Fruit fly (Drosophila melanogaster) whole organism, larva: ENCODE results near the gene CG12106.
A peak's percentile ranks its signal among the peaks of the same experiment; 100 is the strongest.

Source experiments
- noc ChIP-seq: fragments of 200-800 bp; sonication (Bioruptor generic); optimal IDR thresholded peaks from 3 replicates; lab custom pipeline; 2019; ENCODE audit warnings: missing biosample characterization, mild to moderate bottlenecking, missing genetic modification characterization, moderate library complexity

The CG12106 gene

DNA sequence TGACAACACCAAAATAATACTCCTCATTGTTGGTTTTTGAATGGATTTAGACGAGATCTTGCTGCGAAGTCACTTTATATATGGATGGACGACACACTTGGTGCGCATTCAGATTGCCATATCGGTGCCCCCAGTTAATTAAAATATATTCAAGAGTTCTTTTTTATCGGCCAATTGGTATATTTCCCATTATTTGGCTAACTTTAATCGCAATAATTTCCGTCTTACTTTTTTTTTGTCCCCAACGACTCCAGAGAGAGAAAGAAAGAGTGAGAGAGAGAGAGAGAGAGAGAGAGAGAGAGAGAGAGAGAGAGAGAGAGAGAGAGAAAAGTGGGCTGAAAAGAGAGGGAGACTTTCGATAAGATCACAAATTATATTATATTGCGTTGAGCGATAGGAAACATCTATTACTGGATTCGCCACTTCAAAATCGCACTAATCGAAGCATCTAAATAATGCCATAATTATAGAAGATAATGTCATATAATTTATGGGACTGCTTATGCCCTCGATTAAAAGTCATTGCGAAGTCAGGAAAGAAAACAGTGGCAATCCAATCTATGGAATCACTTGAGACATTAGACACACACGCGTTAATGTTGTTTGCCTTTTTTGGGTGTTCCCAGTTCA lies 3.0 kb upstream of the CG12106 start, which contains the start of gene CG12115:
TSS of gene CG12115 (minus strand) at position 51 of the 630 bp plus-strand sequence.
- TF ChIP-seq noc (tag; lab: Kevin White, UChicago): no peak

DNA sequence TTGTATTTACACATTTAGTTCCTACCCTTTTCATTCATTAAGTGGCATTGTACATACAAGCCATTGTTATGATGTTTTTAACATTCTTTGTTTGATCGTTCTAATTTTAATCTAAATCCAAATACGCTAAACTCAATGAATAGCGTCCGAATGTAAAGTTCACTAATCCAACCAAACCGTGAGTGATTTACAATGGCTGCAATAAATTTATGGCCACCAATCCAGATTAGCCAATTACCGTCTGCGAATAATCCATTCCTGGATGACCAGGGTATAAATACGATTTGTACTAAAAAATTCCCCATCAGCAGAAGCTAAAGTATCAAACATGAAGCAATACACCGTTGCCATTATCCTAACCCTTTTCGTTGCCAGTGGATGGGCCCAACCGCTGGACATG lies 2.3 kb upstream of the CG12106 start, which contains the start of gene CG12057:
TSS of gene CG12057 (plus strand) at position 301 of the 400 bp plus-strand sequence.
- TF ChIP-seq noc (tag; lab: Kevin White, UChicago): no peak

DNA sequence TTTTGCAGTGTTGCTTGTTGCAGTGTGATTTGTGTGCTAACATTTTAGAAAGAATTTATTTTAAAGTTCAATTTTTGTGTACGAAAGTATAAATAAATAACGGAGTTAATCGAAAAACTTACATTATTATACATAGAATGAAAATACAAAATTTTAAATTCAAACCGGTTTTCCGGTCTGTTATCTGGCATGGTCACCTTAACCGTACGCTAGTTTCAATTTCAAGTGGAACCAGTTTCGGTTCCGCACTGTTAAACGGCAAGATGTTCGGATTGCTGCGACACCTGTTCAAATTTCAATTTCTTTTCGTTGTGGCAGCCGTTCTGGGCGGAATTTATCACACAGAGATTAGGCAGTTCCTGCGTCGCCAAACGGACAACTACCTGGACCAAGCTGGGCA lies 1.3 kb upstream of the CG12106 start, which contains the start of gene CG12056:
TSS of gene CG12056 (plus strand) at position 241 of the 400 bp plus-strand sequence.
- TF ChIP-seq noc (tag; lab: Kevin White, UChicago): no peak

DNA sequence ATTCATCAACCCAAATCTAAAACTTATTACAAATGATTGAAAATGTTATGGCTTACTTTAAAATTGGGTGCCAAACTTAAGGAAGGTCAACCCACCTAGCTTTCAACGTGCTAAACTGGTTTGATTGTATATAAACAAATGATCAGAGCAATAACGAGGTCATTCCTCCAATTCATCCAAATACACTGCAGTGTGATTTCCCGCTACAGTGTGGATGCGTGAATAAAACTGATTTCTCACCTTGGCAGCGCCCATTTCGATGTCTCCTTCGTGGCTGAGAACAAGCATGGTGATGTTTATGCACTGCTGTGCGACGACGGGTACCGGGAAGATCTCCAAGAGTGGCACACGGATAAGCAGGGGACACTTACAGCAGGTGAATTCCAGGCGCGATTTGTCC lies 1.6 kb downstream of the CG12106 start:
- TF ChIP-seq noc (tag; lab: Kevin White, UChicago): no peak

DNA sequence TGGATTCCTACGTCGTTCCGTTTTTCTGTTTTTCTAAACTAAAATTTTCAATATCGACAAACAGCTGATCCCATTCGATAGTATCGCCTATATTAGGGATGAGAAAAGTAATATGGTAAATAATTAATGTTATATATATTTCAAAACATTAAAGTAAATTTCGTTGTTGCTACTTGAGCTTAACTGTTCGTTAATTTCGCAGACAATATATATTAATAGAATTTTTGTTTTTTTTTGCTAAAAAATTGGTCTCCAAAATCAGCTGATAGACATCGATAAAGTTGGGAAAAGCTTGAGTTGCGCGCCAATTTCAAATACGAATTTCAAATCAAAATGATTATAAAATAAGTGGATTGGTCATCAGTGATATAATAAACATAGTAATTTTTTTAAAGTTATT lies 2.7 kb downstream of the CG12106 start, which contains the start of gene CG12118:
TSS of gene CG12118 (minus strand) at position 53 of the 400 bp plus-strand sequence.
- peak; percentile 68 for TF ChIP-seq noc (tag; lab: Kevin White, UChicago)

DNA sequence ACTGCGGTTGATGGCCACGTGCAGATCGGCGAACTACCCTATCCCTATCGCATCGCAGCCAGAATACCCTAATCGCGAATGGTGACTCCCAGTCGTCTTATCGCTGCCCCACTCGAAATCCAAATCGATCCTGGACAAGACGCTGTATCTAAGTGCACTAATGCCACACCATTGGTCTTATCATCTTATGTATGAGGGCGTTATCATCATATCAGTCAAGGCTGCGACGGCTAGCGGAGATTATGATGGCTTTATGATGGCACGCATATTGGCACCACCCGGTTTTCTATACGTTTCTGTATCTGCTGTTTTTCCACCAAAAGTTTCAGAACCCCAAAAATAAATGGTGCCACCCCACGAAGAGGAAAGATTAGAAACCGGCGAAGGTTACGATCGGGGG lies 6.5 kb downstream of the CG12106 start:
- TF ChIP-seq noc (tag; lab: Kevin White, UChicago): no peak

DNA sequence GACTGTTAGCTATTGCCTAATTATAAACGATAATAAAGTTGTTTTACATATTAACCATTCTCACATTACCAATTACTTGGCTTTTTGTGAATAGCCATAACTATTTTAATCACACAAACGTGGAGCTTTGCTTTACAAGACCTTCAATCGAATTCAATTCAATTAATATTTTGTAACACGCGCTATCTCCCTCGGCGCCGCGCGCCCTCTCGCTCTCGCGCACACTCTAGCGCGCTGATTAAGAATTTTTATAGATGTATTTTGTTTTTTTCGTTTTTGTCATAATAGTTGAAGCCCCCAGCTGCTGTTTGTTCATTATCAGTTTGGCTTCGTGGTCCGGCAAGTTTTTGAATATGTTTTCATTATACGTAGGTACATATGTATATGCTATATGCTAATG lies 7.4 kb downstream of the CG12106 start:
- no peak for TF ChIP-seq noc (tag; lab: Kevin White, UChicago)

DNA sequence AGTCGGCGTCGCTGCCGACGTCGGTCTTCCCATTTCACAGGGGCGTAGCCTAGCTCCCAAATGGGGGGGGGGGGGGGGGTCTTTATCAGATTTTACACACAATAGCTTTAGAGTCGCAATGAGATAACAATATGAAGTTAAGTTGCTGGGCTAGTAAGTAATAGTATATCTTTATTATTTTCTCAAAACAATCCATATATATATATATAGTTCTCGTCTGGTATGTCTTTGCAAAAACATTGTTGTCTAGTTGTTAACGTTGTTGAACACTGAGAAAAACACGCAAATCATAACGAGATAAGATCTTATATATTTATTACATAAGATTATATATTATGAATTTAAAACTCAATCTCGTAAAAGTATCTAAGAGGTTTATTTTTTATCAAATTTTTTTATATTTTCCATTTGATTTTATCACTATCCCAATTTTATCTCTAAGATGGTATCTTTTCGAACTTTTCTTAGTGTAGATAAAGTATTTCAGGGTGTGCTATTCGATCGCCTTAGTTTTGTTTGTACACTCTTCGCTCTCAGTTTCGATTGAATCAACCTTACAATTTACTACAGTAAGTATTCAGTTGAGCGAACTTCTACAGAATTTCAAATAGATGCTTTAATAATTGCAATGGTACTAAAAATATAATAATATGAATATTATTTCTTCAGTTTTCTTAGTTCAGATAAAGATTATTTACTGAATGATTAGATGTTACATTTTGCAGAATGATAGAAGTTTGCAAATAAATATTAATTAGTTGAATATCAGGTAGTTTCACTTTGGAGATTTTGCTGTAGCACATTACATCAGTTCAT lies 8.4 kb downstream of the CG12106 start:
- peak; percentile 91 for TF ChIP-seq noc (tag; lab: Kevin White, UChicago)

DNA sequence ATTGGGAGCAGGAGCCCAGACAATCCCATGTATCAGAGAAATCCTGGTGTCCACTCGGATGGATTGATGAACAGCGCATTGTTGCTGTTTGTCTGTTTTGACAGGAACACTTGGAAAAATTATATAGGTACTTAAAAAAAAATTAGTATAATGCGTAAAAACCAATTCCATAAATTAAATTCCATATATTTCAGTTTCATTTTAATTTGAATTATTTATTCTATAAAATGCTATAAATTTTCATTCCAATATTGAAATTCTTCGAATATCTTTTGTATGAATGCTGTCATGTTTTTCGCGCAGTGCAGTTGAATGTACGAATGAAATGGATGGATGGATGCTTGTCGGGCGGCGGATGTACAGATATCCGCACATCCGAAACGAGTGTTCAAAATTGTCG lies 17.1 kb downstream of the CG12106 start, which contains the start of gene SmydA-9:
TSS of gene SmydA-9 (minus strand) at position 101 of the 400 bp plus-strand sequence.
- no peak for TF ChIP-seq noc (tag; lab: Kevin White, UChicago)

DNA sequence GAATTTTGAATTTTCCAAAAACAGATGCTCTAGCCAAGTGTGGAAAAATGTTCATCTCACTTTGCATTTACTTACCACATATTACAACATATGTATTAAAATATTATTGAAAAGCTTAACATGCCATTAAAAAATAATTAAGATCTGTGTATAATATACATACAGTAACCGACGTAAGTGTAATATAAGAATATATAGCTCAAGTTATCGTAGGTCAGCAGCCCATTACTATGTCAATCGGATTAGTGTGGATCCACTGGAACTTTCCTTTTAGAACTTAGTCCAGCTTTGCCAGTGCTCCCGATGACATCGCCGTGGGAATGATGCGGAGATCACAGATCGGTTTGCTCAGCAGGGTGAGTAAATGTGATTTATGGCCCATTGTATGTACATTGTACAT lies 20.9 kb downstream of the CG12106 start, which contains the start of gene Obp8a:
TSS of gene Obp8a (plus strand) at position 301 of the 400 bp plus-strand sequence.
- TF ChIP-seq noc (tag; lab: Kevin White, UChicago): no peak

DNA sequence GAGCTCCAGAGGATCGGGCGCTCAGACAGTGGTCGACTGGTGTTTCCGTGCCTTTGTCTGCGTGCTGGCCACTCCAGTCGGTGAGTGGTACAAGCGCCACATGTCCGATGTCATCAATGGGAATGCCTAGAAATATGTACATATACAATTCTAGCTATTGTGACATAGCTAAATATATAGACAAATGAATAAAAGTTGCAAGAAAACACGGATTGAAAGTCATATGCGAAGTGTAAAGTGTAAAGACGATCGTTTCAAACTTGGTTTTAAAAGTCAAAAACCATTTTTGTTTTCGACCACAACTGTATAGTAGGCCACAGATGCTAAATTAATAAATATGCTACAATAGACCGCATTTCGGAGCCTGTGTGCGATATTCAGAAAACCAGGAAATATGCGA lies 21.8 kb downstream of the CG12106 start, which contains the start of gene CG15368:
TSS of gene CG15368 (plus strand) at position 301 of the 400 bp plus-strand sequence.
- TF ChIP-seq noc (tag; lab: Kevin White, UChicago): no peak

DNA sequence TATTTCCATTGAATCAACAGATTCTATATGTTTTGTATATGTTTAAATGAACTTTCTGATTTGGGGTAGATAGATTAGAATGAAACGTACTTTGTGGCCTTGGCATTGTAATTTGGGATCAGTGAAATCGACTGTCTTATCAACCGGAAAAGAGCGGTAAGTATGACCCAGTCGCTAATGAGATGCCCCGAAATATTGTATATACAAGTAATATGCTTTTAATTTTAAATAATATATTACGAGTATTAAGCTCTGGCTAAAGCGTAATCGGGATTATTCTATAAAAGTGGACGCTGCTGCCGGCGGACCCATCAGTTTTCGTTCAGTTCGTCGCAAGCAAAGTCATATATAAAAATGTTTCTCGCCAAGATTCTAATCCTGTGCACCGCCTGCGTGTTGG lies 22.9 kb downstream of the CG12106 start, which contains the start of gene CG15369:
TSS of gene CG15369 (plus strand) at position 301 of the 400 bp plus-strand sequence.
- TF ChIP-seq noc (tag; lab: Kevin White, UChicago): no peak

DNA sequence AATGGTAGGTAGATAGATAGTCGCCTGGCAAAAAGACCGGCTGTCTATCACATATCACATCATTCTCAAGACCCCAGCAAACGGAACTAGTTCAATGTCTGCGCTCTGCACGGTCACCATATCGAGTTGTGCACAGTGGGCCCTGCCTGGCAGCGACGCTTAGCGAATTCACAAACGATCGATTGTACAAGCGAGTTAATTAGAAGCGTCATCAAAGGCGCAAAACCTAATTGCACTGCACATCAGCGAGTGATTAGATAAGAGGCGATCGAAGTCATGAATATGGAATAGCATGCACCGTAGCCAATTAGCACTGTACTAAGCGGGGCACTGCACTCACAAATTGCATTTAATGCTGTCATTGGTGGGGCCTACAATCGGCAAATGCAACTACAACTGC lies 26.7 kb downstream of the CG12106 start:
- TF ChIP-seq noc (tag; lab: Kevin White, UChicago): no peak

DNA sequence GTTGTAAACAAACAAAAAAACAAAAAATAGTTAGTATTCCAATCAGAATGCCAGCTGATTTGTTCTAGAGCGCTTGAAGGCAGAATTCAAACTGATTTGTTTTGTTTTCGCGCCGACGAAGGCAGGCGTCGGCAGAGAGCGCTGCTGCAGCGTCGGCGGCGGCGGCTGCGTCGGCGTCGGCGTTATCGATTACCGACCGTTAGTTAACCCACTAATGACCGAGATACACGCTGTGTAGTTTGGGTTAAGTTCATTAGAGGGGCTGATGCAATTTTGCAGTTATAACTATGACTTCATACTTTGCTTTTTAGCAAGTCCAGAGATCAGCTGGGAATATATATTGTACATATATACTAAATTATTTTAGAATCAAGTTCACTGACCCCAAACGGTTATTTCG lies 29.5 kb downstream of the CG12106 start, which contains the start of gene t:
TSS of gene t (minus strand) at position 76 of the 400 bp plus-strand sequence.
- TF ChIP-seq noc (tag; lab: Kevin White, UChicago): peak; percentile 15

DNA sequence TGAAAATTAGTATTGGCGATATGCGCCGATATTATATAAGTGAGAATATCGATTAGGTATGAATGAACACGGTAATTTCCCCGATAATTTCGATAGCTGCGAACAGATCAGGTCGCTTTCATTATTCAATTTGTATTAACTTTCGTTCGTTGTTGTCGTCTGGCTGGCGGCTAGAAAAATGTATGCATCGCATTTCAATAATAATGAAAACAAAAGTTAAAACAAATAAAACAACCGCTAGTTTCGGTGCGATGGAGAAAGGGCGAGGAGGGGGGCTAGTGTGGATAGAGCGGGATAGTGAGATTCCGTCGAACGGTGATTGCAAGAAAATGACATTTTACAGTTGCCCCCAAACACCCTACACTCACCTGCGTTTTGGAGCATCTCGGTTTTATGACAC lies 30.7 kb downstream of the CG12106 start:
- no peak for TF ChIP-seq noc (tag; lab: Kevin White, UChicago)

DNA sequence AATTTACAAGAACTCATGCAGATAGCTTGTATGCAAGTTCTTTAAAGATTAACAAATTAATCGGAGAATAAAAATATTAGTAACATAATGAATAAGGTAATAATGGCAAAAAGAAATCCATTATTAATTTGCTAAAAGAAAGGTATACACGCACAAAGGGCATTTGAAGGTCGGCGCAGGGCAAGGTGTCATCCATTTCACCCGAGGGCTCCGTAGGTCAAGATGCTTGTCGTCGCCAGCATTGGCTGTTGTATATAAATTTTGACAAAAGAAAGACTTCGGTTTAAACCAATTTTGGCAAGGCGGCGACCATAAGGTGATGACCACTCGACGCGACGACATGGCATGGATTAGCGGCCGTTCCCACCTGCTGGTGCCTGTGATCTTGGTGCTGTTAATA lies 31.4 kb downstream of the CG12106 start, which contains the start of gene CG15370:
TSS of gene CG15370 (plus strand) at position 301 of the 400 bp plus-strand sequence.
- no peak for TF ChIP-seq noc (tag; lab: Kevin White, UChicago)
